Worm (Caenorhabditis elegans) whole organism, L4/young adult: ENCODE data around the gene T22F3.7.

ENCODE experiments used
- W03F9.2 ChIP-seq: fragments of 150-350 bp; optimal IDR thresholded peaks from 2 replicates; lab custom pipeline; 2014; ENCODE audit warnings: missing biosample characterization, missing genetic modification characterization
- dao-5 ChIP-seq: sonication (generic microtip); optimal IDR thresholded peaks from 2 replicates; lab custom pipeline; 2016; ENCODE audit warnings: missing genotype, missing genetic modification characterization, moderate library complexity, missing compliant biosample characterization
- him-1 ChIP-seq: sonication (generic microtip); optimal IDR thresholded peaks from 2 replicates; lab custom pipeline; 2016; ENCODE audit warnings: missing genotype, missing genetic modification reagents, missing genetic modification characterization, missing compliant biosample characterization

DNA sequence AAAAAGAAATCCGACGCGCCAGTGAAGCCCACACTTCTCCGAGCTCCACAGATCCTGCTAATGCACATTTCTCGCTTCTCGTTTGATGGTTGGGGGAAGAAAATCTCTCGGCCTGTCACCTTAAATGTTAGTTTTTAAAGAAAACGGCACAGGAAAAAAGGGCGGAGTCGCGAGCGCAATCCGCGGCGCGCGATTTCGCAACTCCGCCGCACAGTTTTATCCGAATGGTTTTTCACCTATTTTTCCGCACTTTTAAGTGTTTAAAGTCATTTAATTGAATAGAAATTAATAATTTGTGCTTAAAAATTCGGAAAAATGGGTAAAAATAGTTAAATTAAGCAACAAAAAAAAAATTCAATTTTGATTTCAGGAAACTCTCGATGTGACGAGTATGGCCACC, 12.8 kb downstream of the T22F3.7 start:
- no peak for TF ChIP-seq him-1 (tag; lab: Kevin White, UChicago)
- no peak for TF ChIP-seq W03F9.2
- TF ChIP-seq dao-5 (tag; lab: Kevin White, UChicago), result no peak
